Worm (Caenorhabditis elegans) whole organism, L4 larva: Measurements from ENCODE around the gene T15B7.8.

Experiments used
- T20F7.1 ChIP-seq: fragments of 200-800 bp; sonication (Bioruptor generic); optimal IDR thresholded peaks from 2 replicates; lab custom pipeline; 2018; ENCODE audit warnings: mild to moderate bottlenecking, missing genetic modification characterization, missing compliant biosample characterization
- Y75B8A.6 ChIP-seq: fragments of 200-800 bp; sonication (Bioruptor generic); IDR thresholded peaks from 2 replicates; pipeline ENCODE4 v1.3.6; 2022; ENCODE audit warnings: missing genetic modification reagents, missing genetic modification characterization, missing compliant biosample characterization
- daf-12 ChIP-seq: fragments of 150-350 bp; optimal IDR thresholded peaks from 2 replicates; lab custom pipeline; 2014; ENCODE audit warnings: missing biosample characterization, missing genetic modification reagents, missing genetic modification characterization
- daf-8 ChIP-seq: fragments of 200-800 bp; sonication (Bioruptor generic); IDR thresholded peaks from 2 replicates; pipeline ENCODE4 v1.3.6; 2022; ENCODE audit warnings: missing genetic modification characterization, missing compliant biosample characterization
- egl-27 ChIP-seq: sonication (generic microtip); optimal IDR thresholded peaks from 3 replicates; lab custom pipeline; 2017; ENCODE audit warnings: missing biosample characterization, missing genetic modification reagents, missing genetic modification characterization
- mxl-2 ChIP-seq: fragments of 200-800 bp; sonication (Bioruptor generic); conservative IDR thresholded peaks from 2 replicates; pipeline ENCODE4 v1.3.6; 2022; ENCODE audit warnings: missing genetic modification reagents, missing genetic modification characterization, missing compliant biosample characterization
- nhr-28 ChIP-seq: fragments of 150-350 bp; optimal IDR thresholded peaks from 2 replicates; lab custom pipeline; 2014; ENCODE audit warnings: missing biosample characterization, missing genetic modification characterization
- nhr-76 ChIP-seq: fragments of 150-350 bp; optimal IDR thresholded peaks from 2 replicates; lab custom pipeline; 2014; ENCODE audit warnings: missing biosample characterization, missing genetic modification characterization
- php-3 ChIP-seq: fragments of 200-800 bp; sonication (Bioruptor generic); IDR thresholded peaks from 2 replicates; pipeline ENCODE4 v1.3.6; 2022; ENCODE audit warnings: missing genetic modification reagents, missing genetic modification characterization, missing compliant biosample characterization
- snpc-4 ChIP-seq: fragments of 150-350 bp; optimal IDR thresholded peaks from 2 replicates; lab custom pipeline; 2014; ENCODE audit warnings: missing biosample characterization, missing genetic modification characterization
- tra-1 ChIP-seq: fragments of 200-800 bp; sonication (Bioruptor generic); IDR thresholded peaks from 2 replicates; pipeline ENCODE4 v1.3.6; 2022; ENCODE audit warnings: missing genetic modification reagents, missing genetic modification characterization, missing compliant biosample characterization
- unc-62 ChIP-seq, 3 experiments: fragments of 150-350 bp in 1 of 3; sonication (generic microtip); optimal IDR thresholded peaks in 2 of 3; peaks in 1 of 3; 1 replicate in 1 of 3; 2 replicates in 2 of 3; lab custom pipeline; 2014 to 2017; ENCODE audit warnings: missing biosample characterization in 3 of 3, missing genetic modification characterization in 3 of 3, missing genetic modification reagents in 3 of 3, missing genotype in 1 of 3
- ztf-11 ChIP-seq: fragments of 150-350 bp; optimal IDR thresholded peaks from 2 replicates; lab custom pipeline; 2014; ENCODE audit warnings: missing biosample characterization, missing genetic modification characterization

- TF ChIP-seq Y75B8A.6 (GFP tag; lab: Robert Waterston, UW) (no peak), snpc-4 (tag; lab: Kevin White, UChicago) (no peak), ztf-11 (tag; lab: Kevin White, UChicago) (no peak), T20F7.1 (GFP tag; lab: Kevin White, UChicago) (no peak), unc-62 (GFP tag; optimal IDR thresholded peaks at IDR 0.05 in 1 of 2; lab: Kevin White, UChicago) (no peak), unc-62 (tag; optimal IDR thresholded peaks at IDR 0.05; lab: Kevin White, UChicago) (no peak), php-3 (GFP tag; lab: Robert Waterston, UW) (no peak), nhr-76 (tag; lab: Kevin White, UChicago) (no peak), egl-27 (tag; lab: Kevin White, UChicago) (no peak), daf-12 (tag; lab: Kevin White, UChicago) (no peak), mxl-2 (GFP tag; lab: Robert Waterston, UW) (no peak), tra-1 (GFP tag; lab: Robert Waterston, UW) (no peak), daf-8 (GFP tag; lab: Robert Waterston, UW) (no peak), nhr-28 (no peak)
These were observed 7.2 kb downstream of the T15B7.8 start, which contains the start of gene dmsr-15 for ce11 chrV:6828786-6829185.
